Worm (Caenorhabditis elegans) whole organism, mixed stage, embryonic: ENCODE data around the gene ostb-1.

Experiments
- M03D4.4 ChIP-seq: sonication (generic microtip); optimal IDR thresholded peaks from 2 replicates; lab custom pipeline; 2017; ENCODE audit warnings: mild to moderate bottlenecking, missing genetic modification characterization, missing compliant biosample characterization
- bed-3 ChIP-seq: fragments of 200-800 bp; sonication (Bioruptor generic); optimal IDR thresholded peaks from 3 replicates; lab custom pipeline; 2018; ENCODE audit warnings: mild to moderate bottlenecking, missing genetic modification characterization, moderate library complexity, missing compliant biosample characterization
- blmp-1 ChIP-seq: fragments of 150-350 bp; optimal IDR thresholded peaks from 2 replicates; lab custom pipeline; 2014; ENCODE audit warnings: missing biosample characterization, missing genetic modification characterization
- ceh-39 ChIP-seq: fragments of 150-350 bp; optimal IDR thresholded peaks from 2 replicates; lab custom pipeline; 2014; ENCODE audit warnings: missing biosample characterization, missing genetic modification characterization
- ceh-43 ChIP-seq: fragments of 200-800 bp; sonication (Bioruptor generic); optimal IDR thresholded peaks from 2 replicates; lab custom pipeline; 2018; ENCODE audit warnings: mild to moderate bottlenecking, missing genetic modification characterization, moderate library complexity, missing compliant biosample characterization
- ceh-83 ChIP-seq: fragments of 200-800 bp; sonication (Bioruptor generic); optimal IDR thresholded peaks from 2 replicates; lab custom pipeline; 2018; ENCODE audit warnings: mild to moderate bottlenecking, missing genetic modification characterization, missing compliant biosample characterization
- ces-1 ChIP-seq: fragments of 150-350 bp; optimal IDR thresholded peaks from 2 replicates; lab custom pipeline; 2014; ENCODE audit warnings: missing biosample characterization, missing genetic modification reagents, missing genetic modification characterization
- cnd-1 ChIP-seq: fragments of 200-800 bp; sonication (Bioruptor generic); optimal IDR thresholded peaks from 2 replicates; lab custom pipeline; 2018; ENCODE audit warnings: mild to moderate bottlenecking, missing genetic modification characterization, missing compliant biosample characterization
- drap-1 ChIP-seq: fragments of 200-800 bp; sonication (Bioruptor generic); optimal IDR thresholded peaks from 3 replicates; lab custom pipeline; 2018; ENCODE audit warnings: mild to moderate bottlenecking, missing genetic modification characterization, missing compliant biosample characterization
- elt-1 ChIP-seq: sonication (generic microtip); optimal IDR thresholded peaks from 2 replicates; lab custom pipeline; 2017; ENCODE audit warnings: missing genetic modification characterization, mild to moderate bottlenecking, missing compliant biosample characterization, antibody characterized with exemption, moderate library complexity, borderline replicate concordance; ENCODE audit not compliant: insufficient read depth
- elt-3 ChIP-seq: fragments of 150-350 bp; optimal IDR thresholded peaks from 2 replicates; lab custom pipeline; 2014; ENCODE audit warnings: missing biosample characterization, missing genetic modification characterization
- flh-1 ChIP-seq: fragments of 200-800 bp; sonication (Bioruptor generic); optimal IDR thresholded peaks from 2 replicates; lab custom pipeline; 2018; ENCODE audit warnings: mild to moderate bottlenecking, missing genetic modification characterization, moderate library complexity, missing compliant biosample characterization
- ham-2 ChIP-seq: fragments of 200-800 bp; sonication (Bioruptor generic); optimal IDR thresholded peaks from 2 replicates; lab custom pipeline; 2018; ENCODE audit warnings: mild to moderate bottlenecking, missing genetic modification characterization, missing compliant biosample characterization
- hlh-1 ChIP-seq: fragments of 150-350 bp; optimal IDR thresholded peaks from 2 replicates; lab custom pipeline; 2014; ENCODE audit warnings: missing biosample characterization, missing genetic modification reagents, missing genetic modification characterization
- lin-13 ChIP-seq: fragments of 150-350 bp; optimal IDR thresholded peaks from 2 replicates; lab custom pipeline; 2014; ENCODE audit warnings: missing biosample characterization, missing genetic modification characterization
- lin-32 ChIP-seq: fragments of 200-800 bp; sonication (Bioruptor generic); optimal IDR thresholded peaks from 2 replicates; lab custom pipeline; 2018; ENCODE audit warnings: mild to moderate bottlenecking, missing genetic modification characterization, missing compliant biosample characterization
- lsy-2 ChIP-seq: fragments of 150-350 bp; optimal IDR thresholded peaks from 2 replicates; lab custom pipeline; 2014; ENCODE audit warnings: missing biosample characterization, missing genetic modification characterization
- mab-5 ChIP-seq: fragments of 150-350 bp; optimal IDR thresholded peaks from 2 replicates; lab custom pipeline; 2014; ENCODE audit warnings: missing biosample characterization, missing genetic modification characterization
- mep-1 ChIP-seq: fragments of 150-350 bp; optimal IDR thresholded peaks from 2 replicates; lab custom pipeline; 2017; ENCODE audit warnings: missing biosample characterization, missing genetic modification reagents, missing genetic modification characterization, inconsistent platforms
- mls-2 ChIP-seq: sonication (generic microtip); optimal IDR thresholded peaks from 2 replicates; lab custom pipeline; 2016; ENCODE audit warnings: mild to moderate bottlenecking, missing genetic modification characterization, moderate library complexity, missing compliant biosample characterization
- nhr-12 ChIP-seq: fragments of 150-350 bp; optimal IDR thresholded peaks from 2 replicates; lab custom pipeline; 2014; ENCODE audit warnings: missing biosample characterization, missing genetic modification characterization
- nhr-2 ChIP-seq: fragments of 150-350 bp; optimal IDR thresholded peaks from 2 replicates; lab custom pipeline; 2014; ENCODE audit warnings: missing biosample characterization, missing genetic modification characterization
- nhr-237 ChIP-seq: fragments of 150-350 bp; optimal IDR thresholded peaks from 2 replicates; lab custom pipeline; 2014; ENCODE audit warnings: missing biosample characterization, missing genetic modification characterization
- nhr-28 ChIP-seq: fragments of 150-350 bp; optimal IDR thresholded peaks from 2 replicates; lab custom pipeline; 2014; ENCODE audit warnings: missing biosample characterization, missing genetic modification characterization
- nhr-76 ChIP-seq: sonication (generic microtip); optimal IDR thresholded peaks from 2 replicates; lab custom pipeline; 2017; ENCODE audit warnings: missing biosample characterization, missing genetic modification characterization
- pha-4 ChIP-seq: fragments of 150-350 bp; optimal IDR thresholded peaks from 2 replicates; lab custom pipeline; 2018; ENCODE audit warnings: missing biosample characterization, missing genetic modification reagents, missing genetic modification characterization
- sem-2 ChIP-seq: fragments of 200-800 bp; sonication (Bioruptor generic); optimal IDR thresholded peaks from 2 replicates; lab custom pipeline; 2018; ENCODE audit warnings: mild to moderate bottlenecking, missing genetic modification characterization, missing compliant biosample characterization
- snpc-4 ChIP-seq: fragments of 150-350 bp; optimal IDR thresholded peaks from 2 replicates; lab custom pipeline; 2014; ENCODE audit warnings: missing biosample characterization, missing genetic modification characterization
- sptf-1 ChIP-seq: sonication (generic microtip); optimal IDR thresholded peaks from 2 replicates; lab custom pipeline; 2017; ENCODE audit warnings: mild to moderate bottlenecking, missing genetic modification characterization, moderate library complexity, missing compliant biosample characterization
- tbx-8 ChIP-seq: fragments of 200-800 bp; sonication (Bioruptor generic); optimal IDR thresholded peaks from 2 replicates; lab custom pipeline; 2018; ENCODE audit warnings: mild to moderate bottlenecking, missing genetic modification characterization, moderate library complexity, missing compliant biosample characterization
- unc-120 ChIP-seq: sonication (generic microtip); optimal IDR thresholded peaks from 2 replicates; lab custom pipeline; 2017; ENCODE audit warnings: missing genetic modification characterization, missing compliant biosample characterization; ENCODE audit not compliant: poor library complexity, severe bottlenecking
- unc-39 ChIP-seq: fragments of 150-350 bp; optimal IDR thresholded peaks from 2 replicates; lab custom pipeline; 2014; ENCODE audit warnings: missing biosample characterization, missing genetic modification characterization
- unc-62 ChIP-seq: fragments of 150-350 bp; optimal IDR thresholded peaks from 2 replicates; lab custom pipeline; 2014; ENCODE audit warnings: missing biosample characterization, missing genetic modification reagents, missing genetic modification characterization
- zip-8 ChIP-seq: fragments of 150-350 bp; optimal IDR thresholded peaks from 2 replicates; lab custom pipeline; 2014; ENCODE audit warnings: missing biosample characterization, missing genetic modification characterization
- ztf-11 ChIP-seq: fragments of 150-350 bp; optimal IDR thresholded peaks from 2 replicates; lab custom pipeline; 2014; ENCODE audit warnings: missing biosample characterization, missing genetic modification characterization

ostb-1 gene

DNA sequence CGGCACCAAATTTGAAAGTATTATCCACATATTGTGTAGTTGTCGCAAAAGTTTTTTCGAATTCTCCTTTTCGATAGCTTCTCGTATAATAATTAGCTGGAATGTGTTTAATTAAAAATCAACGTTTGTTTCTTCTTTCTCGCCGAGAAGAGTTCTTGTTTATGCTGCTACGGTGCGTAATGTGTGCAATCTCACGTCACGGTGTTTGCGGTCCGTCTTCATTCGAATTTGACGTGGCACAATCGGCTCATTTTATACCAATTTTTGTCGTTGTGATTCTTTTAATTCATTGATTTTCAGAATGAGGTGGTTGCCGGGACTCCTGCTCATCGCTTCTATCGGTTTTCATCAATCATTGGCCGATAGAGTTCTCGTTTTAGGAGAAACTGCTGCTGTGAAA, at the start of gene ostb-1:
TSS of gene ostb-1 (plus strand) at position 301 of the 400 bp plus-strand sequence.
- TF ChIP-seq lsy-2: peak; percentile 79
- TF ChIP-seq mep-1 (tag; lab: Kevin White, UChicago): peak; percentile 18
- peak; percentile 19 for TF ChIP-seq pha-4
- peak; percentile 19 for TF ChIP-seq ces-1
- no peak for TF ChIP-seq mab-5 (tag; lab: Kevin White, UChicago)

DNA sequence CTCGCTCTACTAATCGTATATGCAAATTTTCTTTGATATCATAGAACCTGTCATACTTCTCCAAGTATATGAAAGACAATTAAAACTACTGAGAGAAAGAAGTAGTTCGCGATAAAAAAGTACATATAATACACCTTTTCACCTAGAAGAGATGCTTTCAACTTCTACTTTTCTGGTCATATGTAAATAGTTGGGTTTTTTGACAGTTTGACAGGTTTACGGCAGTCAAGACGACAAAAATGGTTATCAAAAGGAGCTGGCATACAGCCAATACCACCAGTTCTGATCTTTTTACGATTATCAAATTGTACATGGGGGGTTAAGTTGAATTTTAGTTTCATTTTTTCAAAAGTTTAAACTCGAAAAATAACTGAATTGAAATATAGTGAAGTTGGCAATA, 49.4 kb upstream of the ostb-1 start:
- no peak for TF ChIP-seq nhr-12
- no peak for TF ChIP-seq nhr-237 (tag; lab: Kevin White, UChicago)
- no peak for TF ChIP-seq cnd-1 (tag; lab: Kevin White, UChicago)
- TF ChIP-seq tbx-8 (GFP tag; lab: Kevin White, UChicago): no peak
- no peak for TF ChIP-seq ceh-39 (tag; lab: Kevin White, UChicago)
- no peak for TF ChIP-seq pha-4
- no peak for TF ChIP-seq ces-1
- TF ChIP-seq ham-2 (GFP tag; lab: Kevin White, UChicago): no peak
- TF ChIP-seq sptf-1 (tag; lab: Kevin White, UChicago): no peak
- TF ChIP-seq nhr-28 (tag; lab: Kevin White, UChicago): no peak
- no peak for TF ChIP-seq unc-62 (GFP tag; lab: Kevin White, UChicago)

DNA sequence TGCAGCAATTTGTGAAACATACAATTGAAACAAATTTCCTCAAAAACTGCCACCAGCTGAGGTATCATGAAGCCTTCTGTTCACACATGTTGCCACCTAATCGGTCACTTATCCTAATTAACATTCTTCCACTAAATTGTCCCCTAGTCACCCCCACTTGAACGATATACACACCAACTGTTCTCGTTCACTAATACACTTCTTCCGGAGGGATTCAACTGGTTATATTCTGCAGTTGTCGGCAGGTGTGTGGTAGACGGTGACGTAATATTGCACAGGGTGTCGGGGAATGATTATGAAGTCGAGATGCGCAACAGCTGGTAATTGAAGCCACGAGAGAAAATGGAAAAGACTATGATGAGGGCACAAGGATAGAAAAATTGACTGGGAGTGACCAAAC, 48.9 kb upstream of the ostb-1 start:
- no peak for TF ChIP-seq mab-5 (tag; lab: Kevin White, UChicago)
- TF ChIP-seq ceh-83: no peak
- no peak for TF ChIP-seq flh-1 (GFP tag; lab: Kevin White, UChicago)
- TF ChIP-seq nhr-28 (tag; lab: Kevin White, UChicago): no peak
- TF ChIP-seq ceh-39 (tag; lab: Kevin White, UChicago): no peak
- TF ChIP-seq elt-1 (tag; lab: Kevin White, UChicago): no peak
- no peak for TF ChIP-seq unc-120
- TF ChIP-seq zip-8: peak; percentile 77
- no peak for TF ChIP-seq drap-1 (GFP tag; lab: Kevin White, UChicago)
- no peak for TF ChIP-seq sptf-1 (tag; lab: Kevin White, UChicago)
- TF ChIP-seq ham-2 (GFP tag; lab: Kevin White, UChicago): no peak
- TF ChIP-seq mep-1 (tag; lab: Kevin White, UChicago): no peak
- no peak for TF ChIP-seq ztf-11 (tag; lab: Kevin White, UChicago)
- TF ChIP-seq blmp-1 (tag; lab: Kevin White, UChicago): no peak
- peak; percentile 97 for TF ChIP-seq nhr-2 (tag; lab: Kevin White, UChicago)
- TF ChIP-seq unc-62 (GFP tag; lab: Kevin White, UChicago): peak; percentile 11
- peak; percentile 23 for TF ChIP-seq ces-1
- TF ChIP-seq cnd-1 (tag; lab: Kevin White, UChicago): peak; percentile 71
- no peak for TF ChIP-seq nhr-237 (tag; lab: Kevin White, UChicago)
- TF ChIP-seq hlh-1: peak; percentile 96
- TF ChIP-seq nhr-76 (tag; lab: Kevin White, UChicago): no peak
- no peak for TF ChIP-seq tbx-8 (GFP tag; lab: Kevin White, UChicago)
- TF ChIP-seq mls-2 (tag; lab: Kevin White, UChicago): peak; percentile 30
- no peak for TF ChIP-seq bed-3 (GFP tag; lab: Kevin White, UChicago)
- TF ChIP-seq snpc-4 (tag; lab: Kevin White, UChicago): no peak
- TF ChIP-seq lin-13 (tag; lab: Kevin White, UChicago): no peak
- no peak for TF ChIP-seq pha-4
- no peak for TF ChIP-seq lsy-2
- no peak for TF ChIP-seq M03D4.4
- no peak for TF ChIP-seq elt-3
- TF ChIP-seq sem-2 (GFP tag; lab: Kevin White, UChicago): no peak
- TF ChIP-seq ceh-43 (GFP tag; lab: Kevin White, UChicago): no peak
- TF ChIP-seq nhr-12: no peak
- TF ChIP-seq lin-32: peak; percentile 98
- no peak for TF ChIP-seq unc-39 (tag; lab: Kevin White, UChicago)

- TF ChIP-seq unc-120 (no peak), snpc-4 (tag; lab: Kevin White, UChicago) (no peak), ham-2 (GFP tag; lab: Kevin White, UChicago) (no peak), nhr-28 (tag; lab: Kevin White, UChicago) (no peak), blmp-1 (tag; lab: Kevin White, UChicago) (no peak), ceh-39 (tag; lab: Kevin White, UChicago) (no peak), mep-1 (tag; lab: Kevin White, UChicago) (peak; percentile 22), drap-1 (GFP tag; lab: Kevin White, UChicago) (no peak), ces-1 (peak; percentile 71)
These were observed 48.0 kb upstream of the ostb-1 start, which contains the start of gene cki-2 for ce11 chrII:7816163-7816776. Gene cki-2, plus strand, starts transcription at chrII:7816499.
